Worm (Caenorhabditis elegans) whole organism, L1 larva: ENCODE measurements around the gene znf-622.
A peak's percentile ranks its signal among the peaks of the same experiment; 100 is the strongest.

Experiments used
- aha-1 ChIP-seq: fragments of 150-350 bp; optimal IDR thresholded peaks from 2 replicates; lab custom pipeline; 2014; ENCODE audit warnings: missing biosample characterization, missing genetic modification characterization
- dpl-1 ChIP-seq, 3 experiments: fragments of 150-350 bp in 2 of 3; sonication (generic microtip) in 1 of 3; optimal IDR thresholded peaks; 2 replicates each; lab custom pipeline; 2014 to 2017; ENCODE audit warnings: missing biosample characterization in 3 of 3, missing genetic modification characterization in 3 of 3, missing genetic modification reagents in 3 of 3
- egl-27 ChIP-seq, 2 experiments: fragments of 150-350 bp in 1 of 2; sonication (generic microtip); optimal IDR thresholded peaks; 3 replicates each; lab custom pipeline; 2017 to 2018; ENCODE audit warnings: missing biosample characterization in 2 of 2, missing genetic modification characterization in 2 of 2, missing genetic modification reagents in 2 of 2
- elt-3 ChIP-seq, 6 experiments: fragments of 150-350 bp in 1 of 6; sonication (generic microtip); optimal IDR thresholded peaks; 2 replicates each; lab custom pipeline; 2017 to 2018; ENCODE audit warnings: missing biosample characterization in 6 of 6, missing genetic modification characterization in 6 of 6, inconsistent platforms in 1 of 6
- lin-13 ChIP-seq: fragments of 150-350 bp; optimal IDR thresholded peaks from 2 replicates; lab custom pipeline; 2014; ENCODE audit warnings: missing biosample characterization, missing genetic modification reagents, missing genetic modification characterization
- mdl-1 ChIP-seq, 2 experiments: fragments of 150-350 bp; optimal IDR thresholded peaks; 2 replicates each; lab custom pipeline; 2014 to 2017; ENCODE audit warnings: missing biosample characterization in 2 of 2, missing genetic modification characterization in 2 of 2, inconsistent platforms in 1 of 2
- nhr-12 ChIP-seq: sonication (generic microtip); optimal IDR thresholded peaks from 2 replicates; lab custom pipeline; 2017; ENCODE audit warnings: missing biosample characterization, missing genetic modification characterization
- nhr-237 ChIP-seq: fragments of 150-350 bp; optimal IDR thresholded peaks from 2 replicates; lab custom pipeline; 2014; ENCODE audit warnings: missing biosample characterization, missing genetic modification characterization
- nhr-76 ChIP-seq: sonication (generic microtip); optimal IDR thresholded peaks from 2 replicates; lab custom pipeline; 2017; ENCODE audit warnings: missing biosample characterization, missing genetic modification characterization
- sptf-1 ChIP-seq: fragments of 150-350 bp; optimal IDR thresholded peaks from 2 replicates; lab custom pipeline; 2014; ENCODE audit warnings: missing biosample characterization, missing genetic modification characterization
- unc-62 ChIP-seq: fragments of 150-350 bp; optimal IDR thresholded peaks from 2 replicates; lab custom pipeline; 2014; ENCODE audit warnings: missing biosample characterization, missing genetic modification reagents, missing genetic modification characterization
- unc-86 ChIP-seq: sonication (generic microtip); optimal IDR thresholded peaks from 2 replicates; lab custom pipeline; 2016; ENCODE audit warnings: missing genetic modification characterization, missing compliant biosample characterization
- ztf-4 ChIP-seq: fragments of 150-350 bp; optimal IDR thresholded peaks from 2 replicates; lab custom pipeline; 2014; ENCODE audit warnings: missing biosample characterization, missing genetic modification characterization

- TF ChIP-seq mdl-1 (tag; optimal IDR thresholded peaks at IDR 0.05; lab: Kevin White, UChicago) (peak in 1 of 2 experiments; percentile 65), dpl-1 (GFP tag; optimal IDR thresholded peaks at IDR 0.05; lab: Kevin White, UChicago) (peak; percentile 22 to 64 (median 60)), nhr-12 (tag; lab: Kevin White, UChicago) (no peak), egl-27 (tag; optimal IDR thresholded peaks at IDR 0.05; lab: Kevin White, UChicago) (no peak), unc-86 (no peak), nhr-237 (tag; lab: Kevin White, UChicago) (no peak), sptf-1 (tag; lab: Kevin White, UChicago) (no peak), unc-62 (no peak), lin-13 (GFP tag; lab: Kevin White, UChicago) (peak; percentile 28), aha-1 (no peak), nhr-76 (no peak), elt-3 (tag; optimal IDR thresholded peaks at IDR 0.05; lab: Kevin White, UChicago) (peak in 1 of 6 experiments; percentile 27), ztf-4 (tag; lab: Kevin White, UChicago) (no peak)
These were observed 39.5 kb upstream of the znf-622 start, which contains the start of gene rpn-13 for ce11 chrIII:6341878-6342453.
